Worm (Caenorhabditis elegans) whole organism, young adult: Measurements from ENCODE around the gene F34D6.1.

Source experiments
- B0019.2 ChIP-seq: fragments of 200-800 bp; sonication (Bioruptor generic); conservative IDR thresholded peaks from 2 replicates; pipeline ENCODE4 v1.3.6; 2022; ENCODE audit warnings: missing genetic modification reagents, missing genetic modification characterization, missing compliant biosample characterization
- B0261.1 ChIP-seq: sonication (generic microtip); optimal IDR thresholded peaks from 2 replicates; lab custom pipeline; 2016; ENCODE audit warnings: mild to moderate bottlenecking, missing genetic modification characterization, moderate library complexity, missing compliant biosample characterization
- D2030.7 ChIP-seq: fragments of 200-800 bp; sonication (Bioruptor generic); IDR thresholded peaks from 2 replicates; pipeline ENCODE4 v1.3.6; 2022; ENCODE audit warnings: missing genetic modification reagents, missing genetic modification characterization, missing compliant biosample characterization
- F10E7.11 ChIP-seq: sonication (generic microtip); optimal IDR thresholded peaks from 2 replicates; lab custom pipeline; 2017; ENCODE audit warnings: mild to moderate bottlenecking, missing genetic modification characterization, moderate library complexity, missing compliant biosample characterization
- F22D6.2 ChIP-seq: sonication (generic microtip); optimal IDR thresholded peaks from 2 replicates; lab custom pipeline; 2016; ENCODE audit warnings: mild to moderate bottlenecking, missing genetic modification characterization, missing compliant biosample characterization
- F33H1.4 ChIP-seq: fragments of 200-800 bp; sonication (Bioruptor generic); IDR thresholded peaks from 2 replicates; pipeline ENCODE4 v1.3.6; 2022; ENCODE audit warnings: missing genetic modification reagents, missing genetic modification characterization, missing compliant biosample characterization
- F57A8.1 ChIP-seq: fragments of 200-800 bp; sonication (Bioruptor generic); optimal IDR thresholded peaks from 2 replicates; lab custom pipeline; 2018; ENCODE audit warnings: mild to moderate bottlenecking, missing genetic modification characterization, moderate library complexity, missing compliant biosample characterization
- T26A5.8 ChIP-seq: sonication (generic microtip); optimal IDR thresholded peaks from 2 replicates; lab custom pipeline; 2016; ENCODE audit warnings: missing genetic modification characterization, missing compliant biosample characterization
- Y53F4B.3 ChIP-seq: fragments of 200-800 bp; sonication (Bioruptor generic); IDR thresholded peaks from 2 replicates; pipeline ENCODE4 v1.3.6; 2022; ENCODE audit warnings: missing genetic modification reagents, missing genetic modification characterization, missing compliant biosample characterization
- Y53G8AR.9 ChIP-seq: fragments of 200-800 bp; sonication (Bioruptor generic); conservative IDR thresholded peaks from 2 replicates; pipeline ENCODE4 v1.3.6; 2022; ENCODE audit warnings: missing genetic modification reagents, missing genetic modification characterization, missing compliant biosample characterization
- Y95B8A.8 ChIP-seq: fragments of 200-800 bp; sonication (Bioruptor generic); IDR thresholded peaks from 2 replicates; pipeline ENCODE4 v1.3.6; 2022; ENCODE audit warnings: missing genetic modification reagents, missing genetic modification characterization, missing compliant biosample characterization
- akir-1 ChIP-seq: fragments of 200-800 bp; sonication (Bioruptor generic); optimal IDR thresholded peaks from 2 replicates; lab custom pipeline; 2018; ENCODE audit warnings: mild to moderate bottlenecking, missing genetic modification characterization, moderate library complexity, missing compliant biosample characterization
- ama-1 ChIP-seq, 3 experiments: fragments of 150-350 bp in 1 of 3; sonication (generic microtip) in 2 of 3; optimal IDR thresholded peaks; 2 replicates each; lab custom pipeline; 2014 to 2018; ENCODE audit warnings: missing biosample characterization in 2 of 3, missing genetic modification characterization in 2 of 3, missing genetic modification reagents in 2 of 3
- atf-7 ChIP-seq: sonication (generic microtip); optimal IDR thresholded peaks from 2 replicates; lab custom pipeline; 2017; ENCODE audit warnings: mild to moderate bottlenecking, missing genetic modification characterization, missing compliant biosample characterization
- athp-1 ChIP-seq: sonication (generic microtip); optimal IDR thresholded peaks from 2 replicates; lab custom pipeline; 2017; ENCODE audit warnings: mild to moderate bottlenecking, missing genetic modification characterization, missing compliant biosample characterization
- attf-3 ChIP-seq: fragments of 200-800 bp; sonication (Bioruptor generic); conservative IDR thresholded peaks from 2 replicates; pipeline ENCODE4 v1.3.6; 2022; ENCODE audit warnings: missing genetic modification reagents, missing genetic modification characterization, missing compliant biosample characterization
- bed-1 ChIP-seq: fragments of 200-800 bp; sonication (Bioruptor generic); IDR thresholded peaks from 2 replicates; pipeline ENCODE4 v1.3.6; 2022; ENCODE audit warnings: missing genetic modification reagents, missing genetic modification characterization, missing compliant biosample characterization
- bed-2 ChIP-seq: fragments of 200-800 bp; sonication (Bioruptor generic); IDR thresholded peaks from 2 replicates; pipeline ENCODE4 v1.3.6; 2022; ENCODE audit warnings: missing genetic modification reagents, missing genetic modification characterization, missing compliant biosample characterization
- ceh-79 ChIP-seq: sonication (generic microtip); optimal IDR thresholded peaks from 2 replicates; lab custom pipeline; 2017; ENCODE audit warnings: mild to moderate bottlenecking, missing genetic modification characterization, missing compliant biosample characterization
- dpff-1 ChIP-seq: sonication (generic microtip); optimal IDR thresholded peaks from 2 replicates; lab custom pipeline; 2017; ENCODE audit warnings: mild to moderate bottlenecking, missing genetic modification characterization, missing compliant biosample characterization
- hlh-26 ChIP-seq: fragments of 200-800 bp; sonication (Bioruptor generic); conservative IDR thresholded peaks from 2 replicates; pipeline ENCODE4 v1.3.6; 2022; ENCODE audit warnings: missing genetic modification reagents, missing genetic modification characterization, missing compliant biosample characterization
- lin-35 ChIP-seq, 3 experiments: fragments of 150-350 bp in 2 of 3; sonication (generic microtip) in 1 of 3; optimal IDR thresholded peaks; 2 replicates each; lab custom pipeline; 2014 to 2018; ENCODE audit warnings: missing biosample characterization in 3 of 3, missing genetic modification characterization in 3 of 3, missing genetic modification reagents in 3 of 3
- lin-40 ChIP-seq: sonication (generic microtip); optimal IDR thresholded peaks from 2 replicates; lab custom pipeline; 2016; ENCODE audit warnings: missing genetic modification characterization, mild to moderate bottlenecking, missing compliant biosample characterization, missing genotype, missing genetic modification reagents
- lin-54 ChIP-seq: fragments of 200-800 bp; sonication (Bioruptor generic); optimal IDR thresholded peaks from 2 replicates; lab custom pipeline; 2018; ENCODE audit warnings: mild to moderate bottlenecking, missing genetic modification characterization, missing compliant biosample characterization
- mes-4 ChIP-seq: sonication (generic microtip); optimal IDR thresholded peaks from 2 replicates; lab custom pipeline; 2016; ENCODE audit warnings: missing genotype, missing genetic modification characterization, missing compliant biosample characterization
- nfyb-1 ChIP-seq: fragments of 200-800 bp; sonication (Bioruptor generic); IDR thresholded peaks from 2 replicates; pipeline ENCODE4 v1.3.6; 2022; ENCODE audit warnings: missing genetic modification reagents, missing genetic modification characterization, missing compliant biosample characterization
- nhr-179 ChIP-seq: sonication (generic microtip); optimal IDR thresholded peaks from 2 replicates; lab custom pipeline; 2016; ENCODE audit warnings: mild to moderate bottlenecking, missing genetic modification characterization, missing compliant biosample characterization
- rcor-1 ChIP-seq: fragments of 200-800 bp; sonication (Bioruptor generic); IDR thresholded peaks from 2 replicates; pipeline ENCODE4 v1.3.6; 2022; ENCODE audit warnings: missing genetic modification reagents, missing genetic modification characterization, missing compliant biosample characterization
- rec-8 ChIP-seq, 2 experiments: sonication (generic microtip); optimal IDR thresholded peaks; 2 replicates each; lab custom pipeline; 2016; ENCODE audit warnings: mild to moderate bottlenecking in 2 of 2, missing genetic modification characterization in 2 of 2, missing genetic modification reagents in 2 of 2, missing genotype in 2 of 2, missing biosample characterization in 1 of 2, missing compliant biosample characterization in 1 of 2, moderate library complexity in 1 of 2
- snpc-1.1 ChIP-seq: sonication (generic microtip); optimal IDR thresholded peaks from 2 replicates; lab custom pipeline; 2017; ENCODE audit warnings: missing genetic modification characterization, mild to moderate bottlenecking, missing compliant biosample characterization, antibody characterized with exemption, moderate library complexity, missing genotype, missing genetic modification reagents; ENCODE audit not compliant: insufficient read depth
- sptf-2 ChIP-seq: fragments of 200-800 bp; sonication (Bioruptor generic); optimal IDR thresholded peaks from 2 replicates; lab custom pipeline; 2018; ENCODE audit warnings: mild to moderate bottlenecking, missing genetic modification characterization, missing compliant biosample characterization
- tlf-1 ChIP-seq: fragments of 200-800 bp; sonication (Bioruptor generic); optimal IDR thresholded peaks from 2 replicates; lab custom pipeline; 2018; ENCODE audit warnings: mild to moderate bottlenecking, missing genetic modification characterization, missing compliant biosample characterization
- unc-130 ChIP-seq: sonication (generic microtip); optimal IDR thresholded peaks from 2 replicates; lab custom pipeline; 2016; ENCODE audit warnings: missing genetic modification reagents, missing genetic modification characterization, missing compliant biosample characterization
- unc-62 ChIP-seq: fragments of 150-350 bp; optimal IDR thresholded peaks from 2 replicates; lab custom pipeline; 2014; ENCODE audit warnings: missing biosample characterization, missing genetic modification reagents, missing genetic modification characterization
- zfh-2 ChIP-seq: fragments of 200-800 bp; sonication (Bioruptor generic); conservative IDR thresholded peaks from 2 replicates; pipeline ENCODE4 v1.3.6; 2022; ENCODE audit warnings: missing genetic modification reagents, missing genetic modification characterization, missing compliant biosample characterization
- ztf-18 ChIP-seq: sonication (generic microtip); optimal IDR thresholded peaks from 2 replicates; lab custom pipeline; 2016; ENCODE audit warnings: missing genotype, mild to moderate bottlenecking, missing genetic modification characterization, missing compliant biosample characterization
- ztf-25 ChIP-seq: fragments of 200-800 bp; sonication (Bioruptor generic); IDR thresholded peaks from 2 replicates; pipeline ENCODE4 v1.3.6; 2022; ENCODE audit warnings: missing genetic modification reagents, missing genetic modification characterization, missing compliant biosample characterization
- ztf-26 ChIP-seq: sonication (generic microtip); optimal IDR thresholded peaks from 2 replicates; lab custom pipeline; 2017; ENCODE audit warnings: missing genetic modification characterization, missing compliant biosample characterization
- ztf-3 ChIP-seq: fragments of 200-800 bp; sonication (Bioruptor generic); optimal IDR thresholded peaks from 2 replicates; lab custom pipeline; 2018; ENCODE audit warnings: mild to moderate bottlenecking, missing genetic modification characterization, missing compliant biosample characterization
- ztf-6 ChIP-seq: fragments of 200-800 bp; sonication (Bioruptor generic); IDR thresholded peaks from 2 replicates; pipeline ENCODE4 v1.3.6; 2022; ENCODE audit warnings: missing genetic modification reagents, missing genetic modification characterization, missing compliant biosample characterization

F34D6.1 gene

ce11 chrII:2681118-2681517 is at the start of gene F34D6.1:
F34D6.1 (minus strand) TSS chrII:2681218.
- TF ChIP-seq akir-1 (GFP tag; lab: Kevin White, UChicago) (no peak), B0261.1 (tag; lab: Kevin White, UChicago) (no peak), sptf-2 (GFP tag; lab: Kevin White, UChicago) (no peak), bed-1 (GFP tag; lab: Robert Waterston, UW) (no peak), rcor-1 (GFP tag; lab: Robert Waterston, UW) (no peak), ztf-18 (tag; lab: Kevin White, UChicago) (no peak), lin-40 (tag; lab: Kevin White, UChicago) (no peak), Y95B8A.8 (no peak), hlh-26 (GFP tag; lab: Robert Waterston, UW) (no peak), T26A5.8 (tag; lab: Kevin White, UChicago) (no peak), athp-1 (tag; lab: Kevin White, UChicago) (no peak)

ce11 chrII:2730647-2731046 is 49.6 kb upstream of the F34D6.1 start:
- TF ChIP-seq ztf-25: no peak
- TF ChIP-seq D2030.7 (GFP tag; lab: Robert Waterston, UW): no peak
- TF ChIP-seq nhr-179 (tag; lab: Kevin White, UChicago): no peak
- TF ChIP-seq ztf-3: no peak
- no peak for TF ChIP-seq bed-2 (GFP tag; lab: Robert Waterston, UW)
- TF ChIP-seq tlf-1 (GFP tag; lab: Kevin White, UChicago): no peak
- no peak for TF ChIP-seq unc-62 (GFP tag; lab: Kevin White, UChicago)
- TF ChIP-seq mes-4 (tag; lab: Kevin White, UChicago): no peak
- TF ChIP-seq ceh-79: no peak
- TF ChIP-seq F33H1.4 (GFP tag; lab: Robert Waterston, UW): no peak
- no peak for TF ChIP-seq lin-35 (GFP tag; optimal IDR thresholded peaks at IDR 0.05; lab: Kevin White, UChicago)
- TF ChIP-seq attf-3 (GFP tag; lab: Robert Waterston, UW): no peak
- TF ChIP-seq ztf-6 (GFP tag; lab: Robert Waterston, UW): no peak
- TF ChIP-seq Y95B8A.8: no peak
- no peak for TF ChIP-seq snpc-1.1 (tag; lab: Kevin White, UChicago)

DNA sequence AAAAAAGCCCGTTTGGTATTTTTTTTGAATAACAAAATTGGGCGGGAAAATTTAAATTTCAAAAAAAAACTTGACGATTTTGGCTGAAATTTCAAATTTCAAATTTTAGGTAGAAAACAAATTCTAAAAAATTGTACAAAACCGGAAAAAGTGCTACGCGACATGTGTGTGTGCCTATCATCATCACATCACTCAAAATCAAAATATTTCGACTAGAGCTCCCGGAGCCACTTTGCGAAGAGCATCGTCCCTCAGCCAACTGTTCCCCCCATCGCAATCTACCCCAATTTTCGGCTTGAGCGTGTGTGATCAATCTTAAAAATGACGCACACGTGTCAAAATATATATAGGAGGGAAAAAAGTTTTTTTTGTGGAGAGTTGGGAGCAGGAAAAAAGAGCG is 45.8 kb upstream of the F34D6.1 start:
- TF ChIP-seq zfh-2 (GFP tag; lab: Robert Waterston, UW) (no peak), ama-1 (optimal IDR thresholded peaks at IDR 0.05; lab: Kevin White, UChicago) (no peak), ama-1 (GFP tag; optimal IDR thresholded peaks at IDR 0.05; lab: Kevin White, UChicago) (no peak), lin-54 (GFP tag; lab: Kevin White, UChicago) (no peak), F57A8.1 (GFP tag; lab: Kevin White, UChicago) (no peak), rec-8 (tag; optimal IDR thresholded peaks at IDR 0.05; lab: Kevin White, UChicago) (no peak)

ce11 chrII:2725561-2725960 is 44.5 kb upstream of the F34D6.1 start, which contains the start of the genes T05A8.11 and nep-2:
T05A8.11 (minus strand) TSS chrII:2725661.
nep-2 (minus strand) TSS chrII:2725752.
- no peak for TF ChIP-seq bed-2 (GFP tag; lab: Robert Waterston, UW)
- no peak for TF ChIP-seq Y53G8AR.9 (GFP tag; lab: Robert Waterston, UW)
- TF ChIP-seq F22D6.2 (tag; lab: Kevin White, UChicago): no peak
- no peak for TF ChIP-seq Y53F4B.3 (GFP tag; lab: Robert Waterston, UW)
- no peak for TF ChIP-seq unc-130
- no peak for TF ChIP-seq ztf-26
- TF ChIP-seq nfyb-1 (GFP tag; lab: Robert Waterston, UW): no peak
- no peak for TF ChIP-seq B0261.1 (tag; lab: Kevin White, UChicago)
- no peak for TF ChIP-seq atf-7 (tag; lab: Kevin White, UChicago)
- no peak for TF ChIP-seq F10E7.11 (tag; lab: Kevin White, UChicago)
- TF ChIP-seq B0019.2 (GFP tag; lab: Robert Waterston, UW): no peak
- no peak for TF ChIP-seq dpff-1
- TF ChIP-seq akir-1 (GFP tag; lab: Kevin White, UChicago): no peak
